Fruit fly (Drosophila melanogaster): Measurements from ENCODE around the gene Amnionless.

Amnionless gene

DNA sequence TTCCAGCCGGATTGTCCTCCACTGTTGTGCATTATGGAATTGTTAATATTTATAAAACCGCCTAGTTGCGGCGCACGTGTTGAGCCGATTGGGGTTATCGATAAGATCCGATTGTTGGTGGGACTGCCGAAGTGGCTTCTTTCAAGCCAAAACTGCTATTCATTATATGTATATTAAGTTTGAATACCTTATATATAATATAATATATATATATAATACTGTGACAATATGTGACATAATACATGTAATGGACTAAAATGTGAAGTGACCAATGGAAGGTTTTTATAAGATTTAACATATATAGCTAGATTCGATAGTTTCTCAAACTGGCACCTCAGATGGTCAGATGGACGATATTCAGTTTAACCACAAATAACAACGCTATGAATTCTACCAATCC is 15.3 kb downstream of the Amnionless start, which contains the start of the genes mbm and CG11555 (continued):
- peak; percentile 60 for TF ChIP-seq grau (tag; optimal IDR thresholded peaks at IDR 0.05)
- TF ChIP-seq CG4820 (GFP tag; optimal IDR thresholded peaks at IDR 0.05) = no peak
- TF ChIP-seq CG9797 (GFP tag; optimal IDR thresholded peaks at IDR 0.05) = no peak
- no peak for TF ChIP-seq CG1603 (tag; optimal IDR thresholded peaks at IDR 0.05)
- TF ChIP-seq Camta (GFP tag; optimal IDR thresholded peaks at IDR 0.05) = no peak
- no peak for TF ChIP-seq CG13894 (tag; optimal IDR thresholded peaks at IDR 0.05)
- no peak for TF ChIP-seq CG7556 (GFP tag; optimal IDR thresholded peaks at IDR 0.05)
- TF ChIP-seq zfh1 (GFP tag; IDR thresholded peaks at IDR 0.05) = no peak
- TF ChIP-seq mld (GFP tag; IDR thresholded peaks at IDR 0.05; ENCODE audit: partially characterized antibody) = no peak; the same call in 2 of the 3 replicates
- no peak for TF ChIP-seq Atf-2 (GFP tag; optimal IDR thresholded peaks at IDR 0.05)
- no peak for TF ChIP-seq Myb (GFP tag; optimal IDR thresholded peaks at IDR 0.05)
- peak; percentile 20 for TF ChIP-seq Deaf1 (tag; optimal IDR thresholded peaks at IDR 0.05)
- TF ChIP-seq Ssrp (tag; optimal IDR thresholded peaks at IDR 0.05) = no peak
- TF ChIP-seq yki (optimal IDR thresholded peaks at IDR 0.05) = no peak
- TF ChIP-seq CG43689 (GFP tag; IDR thresholded peaks at IDR 0.05) = no peak
- TF ChIP-seq ab (GFP tag; optimal IDR thresholded peaks at IDR 0.05) = no peak
- no peak for TF ChIP-seq tx (GFP tag; optimal IDR thresholded peaks at IDR 0.05)
- TF ChIP-seq Elba2 (GFP tag; optimal IDR thresholded peaks at IDR 0.05) = no peak
- TF ChIP-seq gsb-n (tag; optimal IDR thresholded peaks at IDR 0.05) = no peak
- no peak for TF ChIP-seq Antp (GFP tag; optimal IDR thresholded peaks at IDR 0.05)
- no peak for TF ChIP-seq CG12104 (GFP tag; optimal IDR thresholded peaks at IDR 0.05)
- TF ChIP-seq CG9437 (GFP tag; optimal IDR thresholded peaks at IDR 0.05) = no peak
- no peak for TF ChIP-seq CG12744 (GFP tag; optimal IDR thresholded peaks at IDR 0.05)
- TF ChIP-seq odd (GFP tag; optimal IDR thresholded peaks at IDR 0.05) = no peak
- no peak for TF ChIP-seq pb (GFP tag; optimal IDR thresholded peaks at IDR 0.05)
- peak; percentile 8 for TF ChIP-seq stwl (tag; optimal IDR thresholded peaks at IDR 0.05)
- TF ChIP-seq pfk (GFP tag; optimal IDR thresholded peaks at IDR 0.05) = no peak
- no peak for TF ChIP-seq CG6854 (GFP tag; optimal IDR thresholded peaks at IDR 0.05)
- no peak for TF ChIP-seq CG16863 (GFP tag; optimal IDR thresholded peaks at IDR 0.05)
- peak; percentile 34 for TF ChIP-seq pzg (GFP tag; optimal IDR thresholded peaks at IDR 0.05)
- no peak for TF ChIP-seq lbe (GFP tag; optimal IDR thresholded peaks at IDR 0.05)
- no peak for TF ChIP-seq CG8281 (tag; optimal IDR thresholded peaks at IDR 0.05)

dm6 chr2L:271553-271952 is 17.4 kb downstream of the Amnionless start, which contains the start of gene Dus1:
Gene Dus1 (minus strand): TSS chr2L:271744.
- TF ChIP-seq CG16779 (GFP tag; IDR thresholded peaks at IDR 0.05) (no peak), CG43689 (GFP tag; IDR thresholded peaks at IDR 0.05) (no peak), crp (GFP tag; optimal IDR thresholded peaks at IDR 0.05) (peak; percentile 35 to 90), CG32767 (GFP tag; IDR thresholded peaks at IDR 0.05) (no peak; the same call in 1 of the 2 replicates), chn (GFP tag; optimal IDR thresholded peaks at IDR 0.05) (no peak), Med (GFP tag) (peak; percentile 73), Rx (GFP tag; IDR thresholded peaks at IDR 0.05) (no peak), Fer2 (tag; optimal IDR thresholded peaks at IDR 0.05) (no peak), CG12659 (GFP tag; optimal IDR thresholded peaks at IDR 0.05) (peak; percentile 46), CG3163 (GFP tag; optimal IDR thresholded peaks at IDR 0.05) (no peak), CG17612 (GFP tag; IDR thresholded peaks at IDR 0.05) (no peak), phol (tag; optimal IDR thresholded peaks at IDR 0.05) (peak; percentile 18), trem (tag; optimal IDR thresholded peaks at IDR 0.05) (peak; percentile 47), al (GFP tag; IDR thresholded peaks at IDR 0.05) (no peak), CG10267 (tag; optimal IDR thresholded peaks at IDR 0.05) (peak; percentile 57), fd102C (GFP tag; optimal IDR thresholded peaks at IDR 0.05) (no peak), CG17829 (tag; optimal IDR thresholded peaks at IDR 0.05) (peak; percentile 53), Dll (GFP tag; IDR thresholded peaks at IDR 0.05; ENCODE audit: partially characterized antibody) (peak; percentile 74), esg (GFP tag; conservative IDR thresholded peaks at IDR 0.05) (no peak), CG10979 (tag; optimal IDR thresholded peaks at IDR 0.05) (no peak), hbn (GFP tag; IDR thresholded peaks at IDR 0.05; ENCODE audit: partially characterized antibody) (peak; percentile 72), CG12744 (GFP tag; optimal IDR thresholded peaks at IDR 0.05) (no peak)
